Worm (Caenorhabditis elegans) whole organism, L4 larva: ENCODE results near the gene par-3.

Experiments used
- F10B5.3 ChIP-seq: sonication (generic microtip); optimal IDR thresholded peaks from 2 replicates; lab custom pipeline; 2016; ENCODE audit warnings: mild to moderate bottlenecking, missing genetic modification characterization, missing compliant biosample characterization
- F49E8.2 ChIP-seq: sonication (generic microtip); optimal IDR thresholded peaks from 2 replicates; lab custom pipeline; 2016; ENCODE audit warnings: missing compliant biosample characterization, mild to moderate bottlenecking, missing genetic modification characterization, borderline replicate concordance
- T20F7.1 ChIP-seq: fragments of 200-800 bp; sonication (Bioruptor generic); optimal IDR thresholded peaks from 2 replicates; lab custom pipeline; 2018; ENCODE audit warnings: mild to moderate bottlenecking, missing genetic modification characterization, missing compliant biosample characterization
- T26A8.4 ChIP-seq: fragments of 200-800 bp; sonication (Bioruptor generic); IDR thresholded peaks from 2 replicates; pipeline ENCODE4 v1.3.6; 2022; ENCODE audit warnings: missing genetic modification characterization, missing compliant biosample characterization
- Y105C5A.15 ChIP-seq: fragments of 200-800 bp; sonication (Bioruptor generic); IDR thresholded peaks from 2 replicates; pipeline ENCODE4 v1.3.6; 2022; ENCODE audit warnings: missing genetic modification characterization, missing compliant biosample characterization
- ZK546.5 ChIP-seq, 2 experiments: sonication (generic microtip); optimal IDR thresholded peaks; 2 replicates each; lab custom pipeline; 2017; ENCODE audit warnings: missing biosample characterization in 2 of 2, missing genetic modification characterization in 2 of 2
- aha-1 ChIP-seq: fragments of 150-350 bp; peaks from one replicate; lab custom pipeline; 2014; ENCODE audit warnings: missing biosample characterization, missing genetic modification characterization
- ceh-44 ChIP-seq: fragments of 200-800 bp; sonication (Bioruptor generic); IDR thresholded peaks from 2 replicates; pipeline ENCODE4 v1.3.6; 2022; ENCODE audit warnings: missing genetic modification reagents, missing genetic modification characterization, missing compliant biosample characterization
- ceh-82 ChIP-seq: sonication (generic microtip); optimal IDR thresholded peaks from 2 replicates; lab custom pipeline; 2017; ENCODE audit warnings: missing biosample characterization, missing genetic modification characterization
- cey-2 ChIP-seq: sonication (generic microtip); optimal IDR thresholded peaks from 3 replicates; lab custom pipeline; 2017; ENCODE audit warnings: missing genetic modification characterization, mild to moderate bottlenecking, missing compliant biosample characterization, antibody characterized with exemption, borderline replicate concordance; ENCODE audit not compliant: insufficient read depth
- ctbp-1 ChIP-seq: fragments of 200-800 bp; sonication (Bioruptor generic); IDR thresholded peaks from 2 replicates; pipeline ENCODE4 v1.3.6; 2022; ENCODE audit warnings: missing genetic modification reagents, missing genetic modification characterization, missing compliant biosample characterization
- daf-16 ChIP-seq, 3 experiments: sonication (generic microtip); optimal IDR thresholded peaks; 2 replicates each; lab custom pipeline; 2016 to 2017; ENCODE audit warnings: missing genetic modification characterization in 3 of 3, missing genetic modification reagents in 3 of 3, mild to moderate bottlenecking in 2 of 3, missing compliant biosample characterization in 2 of 3, missing biosample characterization in 1 of 3, moderate library complexity in 1 of 3
- daf-19 ChIP-seq: fragments of 200-800 bp; sonication (Bioruptor generic); conservative IDR thresholded peaks from 2 replicates; pipeline ENCODE4 v1.3.6; 2022; ENCODE audit warnings: missing genetic modification characterization, missing compliant biosample characterization
- dmd-8 ChIP-seq: fragments of 200-800 bp; sonication (Bioruptor generic); IDR thresholded peaks from 2 replicates; pipeline ENCODE4 v1.3.6; 2022; ENCODE audit warnings: missing genetic modification characterization, missing compliant biosample characterization
- dpl-1 ChIP-seq: fragments of 150-350 bp; optimal IDR thresholded peaks from 2 replicates; lab custom pipeline; 2014; ENCODE audit warnings: missing biosample characterization, missing genetic modification reagents, missing genetic modification characterization
- egl-27 ChIP-seq: sonication (generic microtip); optimal IDR thresholded peaks from 3 replicates; lab custom pipeline; 2017; ENCODE audit warnings: missing biosample characterization, missing genetic modification reagents, missing genetic modification characterization
- egl-43 ChIP-seq: fragments of 200-800 bp; sonication (Bioruptor generic); IDR thresholded peaks from 2 replicates; pipeline ENCODE4 v1.3.6; 2022; ENCODE audit warnings: missing genetic modification reagents, missing genetic modification characterization, missing compliant biosample characterization
- fkh-10 ChIP-seq: fragments of 150-350 bp; optimal IDR thresholded peaks from 2 replicates; lab custom pipeline; 2014; ENCODE audit warnings: missing biosample characterization, missing genetic modification reagents, missing genetic modification characterization
- fos-1 ChIP-seq: fragments of 150-350 bp; optimal IDR thresholded peaks from 2 replicates; lab custom pipeline; 2014; ENCODE audit warnings: missing biosample characterization, missing genetic modification characterization
- gei-8 ChIP-seq: fragments of 200-800 bp; sonication (Bioruptor generic); optimal IDR thresholded peaks from 2 replicates; lab custom pipeline; 2018; ENCODE audit warnings: mild to moderate bottlenecking, missing genetic modification characterization, missing compliant biosample characterization
- hlh-11 ChIP-seq: fragments of 200-800 bp; sonication (Bioruptor generic); optimal IDR thresholded peaks from 2 replicates; lab custom pipeline; 2018; ENCODE audit warnings: mild to moderate bottlenecking, missing genetic modification characterization, missing compliant biosample characterization
- hmg-1.1 ChIP-seq: fragments of 200-800 bp; sonication (Bioruptor generic); IDR thresholded peaks from 2 replicates; pipeline ENCODE4 v1.3.6; 2022; ENCODE audit warnings: missing genetic modification reagents, missing genetic modification characterization, missing compliant biosample characterization
- lin-1 ChIP-seq: fragments of 200-800 bp; sonication (Bioruptor generic); IDR thresholded peaks from 2 replicates; pipeline ENCODE4 v1.3.6; 2022; ENCODE audit warnings: missing genetic modification reagents, missing genetic modification characterization, missing compliant biosample characterization
- lin-13 ChIP-seq: fragments of 150-350 bp; optimal IDR thresholded peaks from 2 replicates; lab custom pipeline; 2014; ENCODE audit warnings: missing biosample characterization, missing genetic modification reagents, missing genetic modification characterization
- lin-29 ChIP-seq: fragments of 200-800 bp; sonication (Bioruptor generic); IDR thresholded peaks from 2 replicates; pipeline ENCODE4 v1.3.6; 2022; ENCODE audit warnings: missing genetic modification reagents, missing genetic modification characterization, missing compliant biosample characterization
- lin-38 ChIP-seq: fragments of 200-800 bp; sonication (Bioruptor generic); IDR thresholded peaks from 2 replicates; pipeline ENCODE4 v1.3.6; 2022; ENCODE audit warnings: missing genetic modification reagents, missing genetic modification characterization, missing compliant biosample characterization
- lin-39 ChIP-seq: fragments of 150-350 bp; optimal IDR thresholded peaks from 2 replicates; lab custom pipeline; 2014; ENCODE audit warnings: missing biosample characterization, missing genetic modification reagents, missing genetic modification characterization
- lsy-2 ChIP-seq, 2 experiments: fragments of 150-350 bp in 1 of 2; sonication (generic microtip) in 1 of 2; optimal IDR thresholded peaks; 2 replicates each; lab custom pipeline; 2014 to 2017; ENCODE audit warnings: missing biosample characterization in 2 of 2, missing genetic modification characterization in 2 of 2
- madf-5 ChIP-seq, 2 experiments: fragments of 200-800 bp; sonication (Bioruptor generic); IDR thresholded peaks; 2 replicates each; pipeline ENCODE4 v1.3.6; 2022; ENCODE audit warnings: missing compliant biosample characterization in 2 of 2, missing genetic modification characterization in 2 of 2
- madf-9 ChIP-seq: fragments of 200-800 bp; sonication (Bioruptor generic); conservative IDR thresholded peaks from 2 replicates; pipeline ENCODE4 v1.3.6; 2022; ENCODE audit warnings: missing genetic modification reagents, missing genetic modification characterization, missing compliant biosample characterization
- mdl-1 ChIP-seq, 2 experiments: fragments of 150-350 bp in 1 of 2; sonication (generic microtip) in 1 of 2; optimal IDR thresholded peaks; 2 replicates each; lab custom pipeline; 2014 to 2017; ENCODE audit warnings: missing biosample characterization in 2 of 2, missing genetic modification characterization in 2 of 2
- mes-2 ChIP-seq: sonication (generic microtip); optimal IDR thresholded peaks from 2 replicates; lab custom pipeline; 2016; ENCODE audit warnings: missing genotype, mild to moderate bottlenecking, missing genetic modification characterization, missing compliant biosample characterization; ENCODE audit not compliant: poor library complexity, severe bottlenecking
- mxl-2 ChIP-seq: fragments of 200-800 bp; sonication (Bioruptor generic); conservative IDR thresholded peaks from 2 replicates; pipeline ENCODE4 v1.3.6; 2022; ENCODE audit warnings: missing genetic modification reagents, missing genetic modification characterization, missing compliant biosample characterization
- nhr-11 ChIP-seq: fragments of 150-350 bp; optimal IDR thresholded peaks from 2 replicates; lab custom pipeline; 2014; ENCODE audit warnings: missing biosample characterization, missing genetic modification characterization
- nhr-111 ChIP-seq: fragments of 200-800 bp; sonication (Bioruptor generic); optimal IDR thresholded peaks from 2 replicates; lab custom pipeline; 2018; ENCODE audit warnings: mild to moderate bottlenecking, missing genetic modification characterization, missing compliant biosample characterization
- nhr-77 ChIP-seq: fragments of 150-350 bp; optimal IDR thresholded peaks from 2 replicates; lab custom pipeline; 2014; ENCODE audit warnings: missing biosample characterization, missing genetic modification characterization
- skn-1 ChIP-seq: fragments of 150-350 bp; optimal IDR thresholded peaks from 2 replicates; lab custom pipeline; 2014; ENCODE audit warnings: missing biosample characterization, missing genetic modification characterization
- snpc-1.2 ChIP-seq: fragments of 200-800 bp; sonication (Bioruptor generic); IDR thresholded peaks from 2 replicates; pipeline ENCODE4 v1.3.6; 2022; ENCODE audit warnings: missing genetic modification reagents, missing genetic modification characterization, missing compliant biosample characterization
- snpc-4 ChIP-seq: fragments of 150-350 bp; optimal IDR thresholded peaks from 2 replicates; lab custom pipeline; 2014; ENCODE audit warnings: missing biosample characterization, missing genetic modification characterization
- spr-1 ChIP-seq: sonication (generic microtip); optimal IDR thresholded peaks from 2 replicates; lab custom pipeline; 2016; ENCODE audit warnings: mild to moderate bottlenecking, missing genetic modification characterization, missing compliant biosample characterization
- unc-130 ChIP-seq: sonication (generic microtip); optimal IDR thresholded peaks from 2 replicates; lab custom pipeline; 2016; ENCODE audit warnings: missing genetic modification reagents, missing genetic modification characterization, missing compliant biosample characterization
- unc-39 ChIP-seq: sonication (generic microtip); optimal IDR thresholded peaks from 2 replicates; lab custom pipeline; 2017; ENCODE audit warnings: missing biosample characterization, missing genetic modification characterization
- unc-62 ChIP-seq, 3 experiments: fragments of 150-350 bp in 1 of 3; sonication (generic microtip); optimal IDR thresholded peaks in 2 of 3; peaks in 1 of 3; 1 replicate in 1 of 3; 2 replicates in 2 of 3; lab custom pipeline; 2014 to 2017; ENCODE audit warnings: missing biosample characterization in 3 of 3, missing genetic modification characterization in 3 of 3, missing genetic modification reagents in 3 of 3, missing genotype in 1 of 3
- vab-7 ChIP-seq: fragments of 200-800 bp; sonication (Bioruptor generic); IDR thresholded peaks from 2 replicates; pipeline ENCODE4 v1.3.6; 2022; ENCODE audit warnings: missing genetic modification reagents, missing genetic modification characterization, missing compliant biosample characterization
- zfp-3 ChIP-seq: fragments of 200-800 bp; sonication (Bioruptor generic); conservative IDR thresholded peaks from 2 replicates; pipeline ENCODE4 v1.3.6; 2022; ENCODE audit warnings: missing genetic modification reagents, missing genetic modification characterization, missing compliant biosample characterization

par-3 gene

DNA sequence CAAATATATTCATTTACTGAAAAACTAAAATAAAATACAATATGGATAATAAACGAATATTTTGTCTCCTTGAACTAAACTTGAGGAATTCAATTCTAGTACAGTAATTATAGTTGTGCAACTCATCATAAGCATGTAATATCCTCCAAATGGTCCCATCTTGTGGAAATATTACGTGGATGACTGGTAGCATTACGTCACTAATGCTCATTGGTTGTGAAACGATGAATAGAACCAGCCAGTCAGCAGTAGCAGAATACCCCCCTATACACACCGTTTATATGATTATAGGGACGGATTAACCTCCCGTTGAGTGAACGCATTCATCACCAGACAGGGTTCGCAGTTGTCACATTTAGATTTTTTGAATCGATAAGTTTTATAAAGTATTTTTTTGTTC lies 54.4 kb downstream of the par-3 start:
- TF ChIP-seq T26A8.4 (no peak), madf-5 (GFP tag; IDR thresholded peaks at IDR 0.05; lab: Robert Waterston, UW) (no peak), madf-9 (no peak), Y105C5A.15 (GFP tag; lab: Robert Waterston, UW) (no peak), gei-8 (GFP tag; lab: Kevin White, UChicago) (no peak), skn-1 (tag; lab: Kevin White, UChicago) (no peak), lsy-2 (tag; optimal IDR thresholded peaks at IDR 0.05; lab: Kevin White, UChicago) (no peak), nhr-77 (no peak), ceh-44 (no peak), fos-1 (no peak), zfp-3 (GFP tag; lab: Robert Waterston, UW) (no peak), dmd-8 (GFP tag; lab: Robert Waterston, UW) (no peak), cey-2 (tag; lab: Kevin White, UChicago) (no peak), ceh-82 (tag; lab: Kevin White, UChicago) (no peak), dpl-1 (no peak), unc-130 (GFP tag; lab: Kevin White, UChicago) (no peak), mxl-2 (GFP tag; lab: Robert Waterston, UW) (no peak), ZK546.5 (tag; optimal IDR thresholded peaks at IDR 0.05; lab: Kevin White, UChicago) (no peak), lin-13 (GFP tag; lab: Kevin White, UChicago) (no peak)

DNA sequence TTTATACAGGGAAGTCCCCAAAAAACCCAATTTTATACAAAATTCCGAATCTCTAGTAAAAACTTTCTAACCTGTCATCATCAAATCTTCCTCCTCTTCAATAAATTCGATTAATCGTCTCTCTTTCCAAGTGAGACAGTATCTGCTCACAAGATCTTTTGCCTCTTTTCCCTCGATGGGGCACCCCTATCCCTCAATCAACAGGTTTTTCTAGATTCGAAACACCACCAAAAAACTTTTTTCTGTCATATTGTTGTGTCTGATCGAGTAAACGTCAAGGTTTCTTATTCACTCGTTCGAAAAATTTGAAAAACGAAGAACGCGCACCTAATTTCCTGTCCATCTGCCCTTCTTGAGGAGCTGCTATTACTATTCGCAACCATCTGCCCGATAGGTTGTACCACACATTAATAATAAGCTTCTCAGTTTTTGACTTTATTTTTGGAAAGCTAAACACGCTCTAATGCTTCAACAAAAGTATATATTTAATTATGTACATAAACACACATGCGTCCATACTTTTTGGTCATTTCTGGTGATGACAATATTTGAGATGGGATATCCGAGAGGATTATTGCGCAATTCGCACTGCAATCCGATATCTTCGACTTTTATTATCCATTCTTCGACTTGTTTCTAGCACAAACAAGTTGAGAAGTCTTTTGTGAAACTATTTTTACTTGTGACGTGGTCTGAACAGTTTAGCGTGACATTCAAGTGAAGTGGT lies 55.2 kb downstream of the par-3 start:
- TF ChIP-seq hmg-1.1 (GFP tag; lab: Robert Waterston, UW) (no peak), snpc-4 (tag; lab: Kevin White, UChicago) (no peak), snpc-1.2 (GFP tag; lab: Robert Waterston, UW) (no peak), egl-43 (no peak), hlh-11 (tag; lab: Kevin White, UChicago) (no peak), daf-16 (GFP tag; optimal IDR thresholded peaks at IDR 0.05; lab: Kevin White, UChicago) (no peak), daf-16 (tag; optimal IDR thresholded peaks at IDR 0.05; lab: Kevin White, UChicago) (no peak), cey-2 (tag; lab: Kevin White, UChicago) (no peak), ctbp-1 (no peak), T20F7.1 (no peak), nhr-77 (no peak), aha-1 (tag; lab: Kevin White, UChicago) (peak; percentile 93), Y105C5A.15 (GFP tag; lab: Robert Waterston, UW) (no peak), unc-62 (GFP tag; optimal IDR thresholded peaks at IDR 0.05 in 1 of 2; lab: Kevin White, UChicago) (peak in 1 of 2 experiments; percentile 13), unc-62 (tag; optimal IDR thresholded peaks at IDR 0.05; lab: Kevin White, UChicago) (no peak), mdl-1 (tag; optimal IDR thresholded peaks at IDR 0.05; lab: Kevin White, UChicago) (no peak), F49E8.2 (no peak), vab-7 (GFP tag; lab: Robert Waterston, UW) (no peak), daf-19 (GFP tag; lab: Robert Waterston, UW) (no peak)

DNA sequence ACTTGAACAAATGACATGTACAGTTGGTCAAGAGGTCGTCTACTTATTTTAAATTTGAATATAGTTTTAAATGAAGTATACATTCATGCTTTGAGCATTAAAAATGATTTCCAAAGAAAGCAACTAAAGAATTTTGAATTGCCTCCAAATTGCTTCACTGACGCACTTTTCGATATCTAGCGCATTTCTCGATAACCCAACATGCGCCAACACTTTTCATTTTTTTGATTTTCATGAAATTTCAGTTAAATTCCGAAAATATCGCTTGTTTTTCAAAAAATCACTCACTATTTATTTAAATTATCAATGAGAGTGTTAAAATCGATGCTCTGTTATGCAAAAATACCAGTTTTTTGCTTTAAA lies 55.8 kb downstream of the par-3 start:
- TF ChIP-seq fkh-10 (GFP tag; lab: Kevin White, UChicago) (no peak), vab-7 (GFP tag; lab: Robert Waterston, UW) (no peak), F10B5.3 (tag; lab: Kevin White, UChicago) (no peak), lin-38 (GFP tag; lab: Robert Waterston, UW) (peak; percentile 58), mxl-2 (GFP tag; lab: Robert Waterston, UW) (no peak), unc-130 (GFP tag; lab: Kevin White, UChicago) (no peak), spr-1 (tag; lab: Kevin White, UChicago) (no peak), Y105C5A.15 (GFP tag; lab: Robert Waterston, UW) (no peak), nhr-11 (tag; lab: Kevin White, UChicago) (no peak), egl-43 (no peak), lin-29 (no peak), mes-2 (tag; lab: Kevin White, UChicago) (peak; percentile 35), ceh-82 (tag; lab: Kevin White, UChicago) (no peak), lin-1 (GFP tag; lab: Robert Waterston, UW) (no peak), lin-39 (tag; lab: Kevin White, UChicago) (no peak), nhr-77 (no peak), nhr-111 (GFP tag; lab: Kevin White, UChicago) (no peak), T26A8.4 (no peak), egl-27 (tag; lab: Kevin White, UChicago) (no peak), lin-13 (GFP tag; lab: Kevin White, UChicago) (no peak), madf-5 (GFP tag; IDR thresholded peaks at IDR 0.05; lab: Robert Waterston, UW) (no peak), unc-39 (no peak), F49E8.2 (peak; percentile 62), dpl-1 (peak; percentile 18)
